Worm (Caenorhabditis elegans) whole organism, young adult: ENCODE data around the gene D1053.4.

Experiments used
- B0019.2 ChIP-seq: fragments of 200-800 bp; sonication (Bioruptor generic); conservative IDR thresholded peaks from 2 replicates; pipeline ENCODE4 v1.3.6; 2022; ENCODE audit warnings: missing genetic modification reagents, missing genetic modification characterization, missing compliant biosample characterization
- B0336.3 ChIP-seq: fragments of 200-800 bp; sonication (Bioruptor generic); IDR thresholded peaks from 2 replicates; pipeline ENCODE4 v1.3.6; 2022; ENCODE audit warnings: missing genetic modification characterization, missing compliant biosample characterization
- C17E4.6 ChIP-seq: fragments of 200-800 bp; sonication (Bioruptor generic); IDR thresholded peaks from 2 replicates; pipeline ENCODE4 v1.3.6; 2022; ENCODE audit warnings: missing genetic modification reagents, missing genetic modification characterization, missing compliant biosample characterization
- D2030.7 ChIP-seq: fragments of 200-800 bp; sonication (Bioruptor generic); IDR thresholded peaks from 2 replicates; pipeline ENCODE4 v1.3.6; 2022; ENCODE audit warnings: missing genetic modification reagents, missing genetic modification characterization, missing compliant biosample characterization
- F22D6.2 ChIP-seq: sonication (generic microtip); optimal IDR thresholded peaks from 2 replicates; lab custom pipeline; 2016; ENCODE audit warnings: mild to moderate bottlenecking, missing genetic modification characterization, missing compliant biosample characterization
- F39B2.1 ChIP-seq: fragments of 200-800 bp; sonication (Bioruptor generic); IDR thresholded peaks from 2 replicates; pipeline ENCODE4 v1.3.6; 2022; ENCODE audit warnings: missing genetic modification reagents, missing genetic modification characterization, missing compliant biosample characterization
- F49E8.2 ChIP-seq: sonication (generic microtip); optimal IDR thresholded peaks from 3 replicates; lab custom pipeline; 2017; ENCODE audit warnings: missing genetic modification characterization, mild to moderate bottlenecking, missing compliant biosample characterization, antibody characterized with exemption, moderate library complexity; ENCODE audit not compliant: insufficient read depth
- F57C9.4 ChIP-seq: sonication (generic microtip); optimal IDR thresholded peaks from 2 replicates; lab custom pipeline; 2017; ENCODE audit warnings: mild to moderate bottlenecking, missing genetic modification characterization, missing compliant biosample characterization
- Y53F4B.3 ChIP-seq: fragments of 200-800 bp; sonication (Bioruptor generic); IDR thresholded peaks from 2 replicates; pipeline ENCODE4 v1.3.6; 2022; ENCODE audit warnings: missing genetic modification reagents, missing genetic modification characterization, missing compliant biosample characterization
- Y56A3A.18 ChIP-seq: fragments of 200-800 bp; sonication (Bioruptor generic); IDR thresholded peaks from 2 replicates; pipeline ENCODE4 v1.3.6; 2022; ENCODE audit warnings: missing genetic modification reagents, missing genetic modification characterization, missing compliant biosample characterization
- Y79H2A.3 ChIP-seq: fragments of 200-800 bp; sonication (Bioruptor generic); conservative IDR thresholded peaks from 2 replicates; pipeline ENCODE4 v1.3.6; 2022; ENCODE audit warnings: missing genetic modification reagents, missing genetic modification characterization, missing compliant biosample characterization
- Y95B8A.8 ChIP-seq: fragments of 200-800 bp; sonication (Bioruptor generic); IDR thresholded peaks from 2 replicates; pipeline ENCODE4 v1.3.6; 2022; ENCODE audit warnings: missing genetic modification reagents, missing genetic modification characterization, missing compliant biosample characterization
- akir-1 ChIP-seq: fragments of 200-800 bp; sonication (Bioruptor generic); optimal IDR thresholded peaks from 2 replicates; lab custom pipeline; 2018; ENCODE audit warnings: mild to moderate bottlenecking, missing genetic modification characterization, moderate library complexity, missing compliant biosample characterization
- ama-1 ChIP-seq, 3 experiments: fragments of 150-350 bp in 1 of 3; sonication (generic microtip) in 2 of 3; optimal IDR thresholded peaks; 2 replicates each; lab custom pipeline; 2014 to 2018; ENCODE audit warnings: missing biosample characterization in 2 of 3, missing genetic modification characterization in 2 of 3, missing genetic modification reagents in 2 of 3
- aptf-3 ChIP-seq: fragments of 200-800 bp; sonication (Bioruptor generic); IDR thresholded peaks from 2 replicates; pipeline ENCODE4 v1.3.6; 2022; ENCODE audit warnings: missing genetic modification characterization, missing compliant biosample characterization
- atf-7 ChIP-seq: sonication (generic microtip); optimal IDR thresholded peaks from 2 replicates; lab custom pipeline; 2017; ENCODE audit warnings: mild to moderate bottlenecking, missing genetic modification characterization, missing compliant biosample characterization
- attf-3 ChIP-seq: fragments of 200-800 bp; sonication (Bioruptor generic); conservative IDR thresholded peaks from 2 replicates; pipeline ENCODE4 v1.3.6; 2022; ENCODE audit warnings: missing genetic modification reagents, missing genetic modification characterization, missing compliant biosample characterization
- attf-5 ChIP-seq: fragments of 200-800 bp; sonication (Bioruptor generic); optimal IDR thresholded peaks from 2 replicates; lab custom pipeline; 2018; ENCODE audit warnings: mild to moderate bottlenecking, missing genetic modification characterization, missing compliant biosample characterization
- attf-6 ChIP-seq: fragments of 200-800 bp; sonication (Bioruptor generic); IDR thresholded peaks from 2 replicates; pipeline ENCODE4 v1.3.6; 2022; ENCODE audit warnings: missing genetic modification reagents, missing genetic modification characterization, missing compliant biosample characterization
- ceh-58 ChIP-seq: fragments of 200-800 bp; sonication (Bioruptor generic); IDR thresholded peaks from 2 replicates; pipeline ENCODE4 v1.3.6; 2022; ENCODE audit warnings: missing genetic modification characterization, missing compliant biosample characterization
- chd-7 ChIP-seq: sonication (generic microtip); optimal IDR thresholded peaks from 2 replicates; lab custom pipeline; 2016; ENCODE audit warnings: mild to moderate bottlenecking, missing genetic modification characterization, moderate library complexity, missing compliant biosample characterization
- dpff-1 ChIP-seq: sonication (generic microtip); optimal IDR thresholded peaks from 2 replicates; lab custom pipeline; 2017; ENCODE audit warnings: mild to moderate bottlenecking, missing genetic modification characterization, missing compliant biosample characterization
- gei-17 ChIP-seq: fragments of 200-800 bp; sonication (Bioruptor generic); optimal IDR thresholded peaks from 2 replicates; lab custom pipeline; 2018; ENCODE audit warnings: mild to moderate bottlenecking, missing genetic modification characterization, missing compliant biosample characterization
- hlh-12 ChIP-seq: sonication (generic microtip); optimal IDR thresholded peaks from 2 replicates; lab custom pipeline; 2016; ENCODE audit warnings: missing genetic modification characterization, missing compliant biosample characterization
- hmg-20 ChIP-seq: fragments of 200-800 bp; sonication (Bioruptor generic); IDR thresholded peaks from 2 replicates; pipeline ENCODE4 v1.3.6; 2022; ENCODE audit warnings: missing genetic modification reagents, missing genetic modification characterization, missing compliant biosample characterization
- let-526 ChIP-seq: fragments of 200-800 bp; sonication (Bioruptor generic); IDR thresholded peaks from 2 replicates; pipeline ENCODE4 v1.3.6; 2022; ENCODE audit warnings: missing genetic modification reagents, missing genetic modification characterization, missing compliant biosample characterization
- let-607 ChIP-seq, 2 experiments: fragments of 200-800 bp in 1 of 2; sonication (Bioruptor generic) in 1 of 2; sonication (generic microtip) in 1 of 2; optimal IDR thresholded peaks; 2 replicates each; lab custom pipeline; 2016 to 2018; ENCODE audit warnings: mild to moderate bottlenecking in 2 of 2, missing compliant biosample characterization in 2 of 2, missing genetic modification characterization in 2 of 2, moderate library complexity in 2 of 2, missing genotype in 1 of 2
- lin-54 ChIP-seq: fragments of 200-800 bp; sonication (Bioruptor generic); optimal IDR thresholded peaks from 2 replicates; lab custom pipeline; 2018; ENCODE audit warnings: mild to moderate bottlenecking, missing genetic modification characterization, missing compliant biosample characterization
- lsl-1 ChIP-seq: fragments of 200-800 bp; sonication (Bioruptor generic); optimal IDR thresholded peaks from 2 replicates; lab custom pipeline; 2018; ENCODE audit warnings: mild to moderate bottlenecking, missing genetic modification characterization, moderate library complexity, missing compliant biosample characterization
- mel-28 ChIP-seq: sonication (generic microtip); optimal IDR thresholded peaks from 2 replicates; lab custom pipeline; 2016; ENCODE audit warnings: borderline replicate concordance, mild to moderate bottlenecking, missing genetic modification characterization, missing compliant biosample characterization
- mes-4 ChIP-seq: sonication (generic microtip); optimal IDR thresholded peaks from 2 replicates; lab custom pipeline; 2016; ENCODE audit warnings: missing genotype, missing genetic modification characterization, missing compliant biosample characterization
- nhr-120 ChIP-seq: fragments of 200-800 bp; sonication (Bioruptor generic); IDR thresholded peaks from 2 replicates; pipeline ENCODE4 v1.3.6; 2022; ENCODE audit warnings: missing genetic modification characterization, missing compliant biosample characterization
- nhr-80 ChIP-seq: sonication (generic microtip); optimal IDR thresholded peaks from 2 replicates; lab custom pipeline; 2016; ENCODE audit warnings: missing genetic modification characterization, missing compliant biosample characterization
- pha-4 ChIP-seq: fragments of 150-350 bp; sonication (generic microtip); optimal IDR thresholded peaks from 2 replicates; lab custom pipeline; 2014; ENCODE audit warnings: missing biosample characterization, missing genetic modification reagents, missing genetic modification characterization
- rcor-1 ChIP-seq: fragments of 200-800 bp; sonication (Bioruptor generic); IDR thresholded peaks from 2 replicates; pipeline ENCODE4 v1.3.6; 2022; ENCODE audit warnings: missing genetic modification reagents, missing genetic modification characterization, missing compliant biosample characterization
- tbx-9 ChIP-seq: sonication (generic microtip); optimal IDR thresholded peaks from 2 replicates; lab custom pipeline; 2016; ENCODE audit warnings: borderline replicate concordance, missing genetic modification characterization, inconsistent platforms, missing compliant biosample characterization
- tlf-1 ChIP-seq: fragments of 200-800 bp; sonication (Bioruptor generic); optimal IDR thresholded peaks from 2 replicates; lab custom pipeline; 2018; ENCODE audit warnings: mild to moderate bottlenecking, missing genetic modification characterization, missing compliant biosample characterization
- zfh-2 ChIP-seq: fragments of 200-800 bp; sonication (Bioruptor generic); conservative IDR thresholded peaks from 2 replicates; pipeline ENCODE4 v1.3.6; 2022; ENCODE audit warnings: missing genetic modification reagents, missing genetic modification characterization, missing compliant biosample characterization
- ztf-28 ChIP-seq: fragments of 200-800 bp; sonication (Bioruptor generic); IDR thresholded peaks from 2 replicates; pipeline ENCODE4 v1.3.6; 2022; ENCODE audit warnings: missing genetic modification reagents, missing genetic modification characterization, missing compliant biosample characterization

The D1053.4 gene

DNA sequence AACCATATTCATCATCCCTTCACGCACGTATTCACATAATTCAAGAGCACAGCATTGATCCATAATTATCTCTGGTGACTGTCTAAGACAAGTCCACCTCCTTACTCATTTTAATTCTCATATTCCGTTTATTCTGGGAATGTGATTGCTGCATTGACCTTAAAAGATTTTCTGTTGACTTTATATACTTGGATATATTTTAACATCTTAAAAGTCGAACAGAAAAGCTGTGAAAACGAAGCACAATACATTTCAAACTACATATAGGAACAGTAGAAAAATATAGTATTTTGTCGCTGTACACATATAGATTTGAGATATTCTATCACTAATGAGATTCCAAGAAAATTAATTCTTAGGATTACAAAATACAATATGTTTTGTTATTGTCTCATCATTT lies 28.7 kb upstream of the D1053.4 start:
- TF ChIP-seq tbx-9 (tag; lab: Kevin White, UChicago) (no peak), ztf-28 (GFP tag; lab: Robert Waterston, UW) (no peak), F49E8.2 (tag; lab: Kevin White, UChicago) (no peak), akir-1 (GFP tag; lab: Kevin White, UChicago) (no peak), tlf-1 (GFP tag; lab: Kevin White, UChicago) (no peak), B0019.2 (no peak), B0336.3 (GFP tag; lab: Robert Waterston, UW) (no peak), aptf-3 (no peak), Y53F4B.3 (GFP tag; lab: Robert Waterston, UW) (no peak), attf-5 (GFP tag; lab: Kevin White, UChicago) (no peak), Y79H2A.3 (no peak), let-607 (tag; optimal IDR thresholded peaks at IDR 0.05; lab: Kevin White, UChicago) (no peak), rcor-1 (GFP tag; lab: Robert Waterston, UW) (no peak), mes-4 (tag; lab: Kevin White, UChicago) (no peak), F57C9.4 (no peak), Y95B8A.8 (GFP tag; lab: Robert Waterston, UW) (no peak), nhr-120 (GFP tag; lab: Robert Waterston, UW) (no peak), let-526 (GFP tag; lab: Robert Waterston, UW) (no peak)
- TF ChIP-seq, all 124 proteins: peak for 0

DNA sequence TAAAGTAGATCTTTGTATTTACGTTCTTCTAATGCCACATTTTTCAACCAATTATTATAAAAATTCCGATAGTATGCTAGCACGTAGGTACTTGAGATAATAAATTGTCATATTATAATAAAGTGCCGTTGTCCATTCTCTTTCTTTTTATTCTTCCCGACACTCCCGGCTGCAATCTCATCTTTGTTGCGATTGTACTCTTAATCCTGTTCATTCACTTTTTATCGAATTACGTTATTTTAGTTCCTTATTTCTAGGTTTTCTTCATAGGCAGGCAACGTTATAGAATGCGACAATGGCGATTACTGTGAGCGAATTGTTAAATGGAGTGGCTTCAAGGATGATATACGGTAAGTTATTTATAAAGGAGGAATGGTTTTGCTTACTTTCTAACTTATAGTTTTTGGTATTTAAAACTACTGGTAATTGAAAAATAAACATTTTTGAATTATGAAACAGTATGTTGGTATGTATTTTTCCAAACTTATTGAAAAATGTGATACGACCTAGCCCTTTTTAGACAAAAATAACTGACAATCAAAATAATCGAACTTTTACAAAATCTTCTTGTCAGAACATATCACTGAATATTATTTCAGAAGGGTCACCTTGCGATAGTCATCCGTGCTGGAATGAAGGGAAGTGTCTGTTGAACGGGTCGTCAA lies 22.4 kb upstream of the D1053.4 start, which contains the start of gene C40H5.2:
Gene C40H5.2 (plus strand): TSS at position 256 of the 665 bp plus-strand sequence.
- TF ChIP-seq Y53F4B.3 (GFP tag; lab: Robert Waterston, UW) = no peak
- TF ChIP-seq attf-3 (GFP tag; lab: Robert Waterston, UW) = no peak
- no peak for TF ChIP-seq F22D6.2
- TF ChIP-seq ama-1 (optimal IDR thresholded peaks at IDR 0.05; lab: Kevin White, UChicago) = no peak
- no peak for TF ChIP-seq ama-1 (GFP tag; optimal IDR thresholded peaks at IDR 0.05; lab: Kevin White, UChicago)

- TF ChIP-seq C17E4.6 (GFP tag; lab: Robert Waterston, UW) = no peak
- TF ChIP-seq, all 124 proteins: peak for 0
Observed at ce11 chrX:11743723-11744122, 20.1 kb upstream of the D1053.4 start.

ce11 chrX:11738602-11739100 lies 15.1 kb upstream of the D1053.4 start, which contains the start of gene nspa-9:
Gene nspa-9, plus strand, starts transcription at chrX:11739050.
- peak; percentile 9 for TF ChIP-seq atf-7 (tag; lab: Kevin White, UChicago)
- peak; percentile 38 for TF ChIP-seq pha-4 (tag; lab: Kevin White, UChicago)
- peak; percentile 86 for TF ChIP-seq nhr-80 (tag; lab: Kevin White, UChicago)
- no peak for TF ChIP-seq zfh-2

DNA sequence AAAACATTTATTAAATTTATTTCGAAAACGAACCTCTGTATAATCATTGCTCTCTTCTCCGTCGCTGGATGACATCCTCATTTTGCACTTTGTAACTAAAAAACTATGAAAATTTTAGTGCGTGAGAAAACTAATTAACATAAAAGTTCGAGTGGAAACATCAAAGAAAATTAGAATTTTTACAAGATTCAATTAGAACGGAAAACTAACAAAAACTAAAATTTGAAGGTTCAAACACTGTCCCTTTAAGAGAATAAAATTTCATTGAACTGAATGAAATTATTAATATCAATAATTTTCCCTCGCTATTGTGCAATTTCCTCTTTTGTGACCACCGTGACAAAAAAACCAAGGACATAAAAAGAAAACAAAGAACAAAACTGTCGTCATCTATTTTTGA lies 13.5 kb upstream of the D1053.4 start, which contains the start of gene D1053.3:
Gene D1053.3 (minus strand): TSS at position 101 of the 400 bp plus-strand sequence.
- TF ChIP-seq nhr-120 (GFP tag; lab: Robert Waterston, UW) (no peak), attf-6 (no peak), tbx-9 (tag; lab: Kevin White, UChicago) (no peak), ceh-58 (GFP tag; lab: Robert Waterston, UW) (no peak), lsl-1 (GFP tag; lab: Kevin White, UChicago) (no peak), Y53F4B.3 (GFP tag; lab: Robert Waterston, UW) (no peak), chd-7 (tag; lab: Kevin White, UChicago) (no peak), gei-17 (GFP tag; lab: Kevin White, UChicago) (no peak), Y56A3A.18 (GFP tag; lab: Robert Waterston, UW) (no peak), hmg-20 (no peak), mel-28 (tag; lab: Kevin White, UChicago) (no peak), D2030.7 (GFP tag; lab: Robert Waterston, UW) (no peak), lin-54 (GFP tag; lab: Kevin White, UChicago) (no peak), hlh-12 (tag; lab: Kevin White, UChicago) (no peak), let-607 (tag; optimal IDR thresholded peaks at IDR 0.05; lab: Kevin White, UChicago) (no peak), dpff-1 (tag; lab: Kevin White, UChicago) (no peak), F39B2.1 (GFP tag; lab: Robert Waterston, UW) (no peak)
